Worm (Caenorhabditis elegans) whole organism, L2 larva: ENCODE data around the gene srg-1.

Experiments used
- C34F6.9 ChIP-seq: fragments of 150-350 bp; optimal IDR thresholded peaks from 2 replicates; lab custom pipeline; 2014; ENCODE audit warnings: missing biosample characterization, missing genetic modification characterization
- R02D3.7 ChIP-seq: fragments of 150-350 bp; optimal IDR thresholded peaks from 2 replicates; lab custom pipeline; 2014; ENCODE audit warnings: missing biosample characterization, missing genetic modification characterization
- blmp-1 ChIP-seq: sonication (generic microtip); optimal IDR thresholded peaks from 2 replicates; lab custom pipeline; 2017; ENCODE audit warnings: missing genetic modification characterization, mild to moderate bottlenecking, missing compliant biosample characterization, antibody characterized with exemption, moderate library complexity; ENCODE audit not compliant: insufficient read depth
- ceh-16 ChIP-seq: fragments of 150-350 bp; optimal IDR thresholded peaks from 2 replicates; lab custom pipeline; 2014; ENCODE audit warnings: missing biosample characterization, missing genetic modification characterization
- dmd-4 ChIP-seq: sonication (generic microtip); optimal IDR thresholded peaks from 2 replicates; lab custom pipeline; 2017; ENCODE audit warnings: missing biosample characterization, missing genetic modification characterization
- elt-1 ChIP-seq: fragments of 150-350 bp; optimal IDR thresholded peaks from 2 replicates; lab custom pipeline; 2014; ENCODE audit warnings: missing biosample characterization, missing genetic modification characterization
- elt-3 ChIP-seq: sonication (generic microtip); optimal IDR thresholded peaks from 2 replicates; lab custom pipeline; 2017; ENCODE audit warnings: missing biosample characterization, missing genetic modification characterization
- fos-1 ChIP-seq: fragments of 150-350 bp; optimal IDR thresholded peaks from 2 replicates; lab custom pipeline; 2014; ENCODE audit warnings: missing biosample characterization, missing genetic modification characterization
- gmeb-1 ChIP-seq: fragments of 150-350 bp; optimal IDR thresholded peaks from 2 replicates; lab custom pipeline; 2014; ENCODE audit warnings: missing biosample characterization, missing genetic modification characterization
- lin-11 ChIP-seq: fragments of 150-350 bp; sonication (generic microtip); optimal IDR thresholded peaks from 2 replicates; lab custom pipeline; 2014; ENCODE audit warnings: missing biosample characterization, missing genetic modification characterization, inconsistent platforms, mixed read lengths
- lsy-2 ChIP-seq, 2 experiments: fragments of 150-350 bp in 1 of 2; sonication (generic microtip) in 1 of 2; optimal IDR thresholded peaks; 2 replicates each; lab custom pipeline; 2014 to 2017; ENCODE audit warnings: missing biosample characterization in 2 of 2, missing genetic modification characterization in 2 of 2
- nhr-11 ChIP-seq: fragments of 150-350 bp; optimal IDR thresholded peaks from 2 replicates; lab custom pipeline; 2014; ENCODE audit warnings: missing biosample characterization, missing genetic modification characterization
- nhr-12 ChIP-seq: fragments of 150-350 bp; optimal IDR thresholded peaks from 2 replicates; lab custom pipeline; 2014; ENCODE audit warnings: missing biosample characterization, missing genetic modification characterization
- nhr-129 ChIP-seq: fragments of 150-350 bp; optimal IDR thresholded peaks from 2 replicates; lab custom pipeline; 2014; ENCODE audit warnings: missing biosample characterization, missing genetic modification characterization
- nhr-237 ChIP-seq: fragments of 150-350 bp; optimal IDR thresholded peaks from 2 replicates; lab custom pipeline; 2014; ENCODE audit warnings: missing biosample characterization, missing genetic modification characterization
- nhr-25 ChIP-seq: fragments of 150-350 bp; sonication (generic microtip); optimal IDR thresholded peaks from 3 replicates; lab custom pipeline; 2014; ENCODE audit warnings: missing biosample characterization, missing genetic modification characterization
- nhr-6 ChIP-seq: fragments of 150-350 bp; optimal IDR thresholded peaks from 2 replicates; lab custom pipeline; 2014; ENCODE audit warnings: missing biosample characterization, missing genetic modification characterization
- sma-3 ChIP-seq: sonication (generic microtip); optimal IDR thresholded peaks from 2 replicates; lab custom pipeline; 2016; ENCODE audit warnings: missing genetic modification reagents, missing genetic modification characterization, missing compliant biosample characterization
- sma-9 ChIP-seq, 2 experiments: fragments of 150-350 bp in 1 of 2; sonication (generic microtip) in 1 of 2; optimal IDR thresholded peaks; 2 replicates each; lab custom pipeline; 2014 to 2016; ENCODE audit warnings: missing genetic modification characterization in 2 of 2, mild to moderate bottlenecking in 1 of 2, missing biosample characterization in 1 of 2, missing compliant biosample characterization in 1 of 2, missing genetic modification reagents in 1 of 2, moderate library complexity in 1 of 2
- snpc-4 ChIP-seq: fragments of 150-350 bp; optimal IDR thresholded peaks from 2 replicates; lab custom pipeline; 2014; ENCODE audit warnings: missing biosample characterization, missing genetic modification characterization
- unc-39 ChIP-seq: fragments of 150-350 bp; optimal IDR thresholded peaks from 2 replicates; lab custom pipeline; 2014; ENCODE audit warnings: missing biosample characterization, missing genetic modification characterization
- unc-55 ChIP-seq: fragments of 150-350 bp; sonication (generic microtip); optimal IDR thresholded peaks from 3 replicates; lab custom pipeline; 2014; ENCODE audit warnings: missing biosample characterization, missing genetic modification reagents, missing genetic modification characterization
- unc-62 ChIP-seq: fragments of 150-350 bp; optimal IDR thresholded peaks from 2 replicates; lab custom pipeline; 2014; ENCODE audit warnings: missing biosample characterization, missing genetic modification reagents, missing genetic modification characterization
- zag-1 ChIP-seq: fragments of 150-350 bp; optimal IDR thresholded peaks from 2 replicates; lab custom pipeline; 2014; ENCODE audit warnings: missing biosample characterization, missing genetic modification characterization
- ztf-1 ChIP-seq: fragments of 200-800 bp; sonication (Bioruptor generic); conservative IDR thresholded peaks from 2 replicates; pipeline ENCODE4 v1.3.6; 2022; ENCODE audit warnings: missing genetic modification characterization, missing compliant biosample characterization
- ztf-11 ChIP-seq: sonication (generic microtip); optimal IDR thresholded peaks from 2 replicates; lab custom pipeline; 2017; ENCODE audit warnings: missing biosample characterization, missing genetic modification characterization

The srg-1 gene

ce11 chrIII:6297599-6297998, 39.4 kb upstream of the srg-1 start:
- TF ChIP-seq sma-9 (GFP tag; optimal IDR thresholded peaks at IDR 0.05; lab: Kevin White, UChicago), result no peak
- TF ChIP-seq sma-9 (tag; optimal IDR thresholded peaks at IDR 0.05; lab: Kevin White, UChicago), result no peak
- TF ChIP-seq unc-55 (GFP tag; lab: Kevin White, UChicago), result peak; percentile 77
- peak; percentile 27 for TF ChIP-seq zag-1 (tag; lab: Kevin White, UChicago)
- TF ChIP-seq, all 48 proteins: peak for 2

ce11 chrIII:6295972-6296700, 38.0 kb upstream of the srg-1 start, which contains the start of gene F47D12.7:
Gene F47D12.7 (minus strand): TSS chrIII:6296022.
- no peak for TF ChIP-seq dmd-4 (tag; lab: Kevin White, UChicago)
- no peak for TF ChIP-seq R02D3.7 (tag; lab: Kevin White, UChicago)
- TF ChIP-seq unc-62, result no peak
- TF ChIP-seq nhr-11 (tag; lab: Kevin White, UChicago), result no peak
- no peak for TF ChIP-seq blmp-1 (tag; lab: Kevin White, UChicago)
- TF ChIP-seq nhr-129 (tag; lab: Kevin White, UChicago), result no peak
- TF ChIP-seq ztf-11 (tag; lab: Kevin White, UChicago), result no peak
- TF ChIP-seq lsy-2 (tag; optimal IDR thresholded peaks at IDR 0.05; lab: Kevin White, UChicago), result no peak
- TF ChIP-seq unc-39 (tag; lab: Kevin White, UChicago), result no peak
- no peak for TF ChIP-seq nhr-12 (tag; lab: Kevin White, UChicago)
- TF ChIP-seq C34F6.9 (tag; lab: Kevin White, UChicago), result no peak
- TF ChIP-seq sma-3, result no peak
- no peak for TF ChIP-seq nhr-237 (tag; lab: Kevin White, UChicago)
- no peak for TF ChIP-seq snpc-4 (tag; lab: Kevin White, UChicago)
- no peak for TF ChIP-seq lin-11 (tag; lab: Kevin White, UChicago)
- TF ChIP-seq ceh-16 (tag; lab: Kevin White, UChicago), result no peak

- TF ChIP-seq gmeb-1 (tag; lab: Kevin White, UChicago), result no peak
- no peak for TF ChIP-seq nhr-237 (tag; lab: Kevin White, UChicago)
- no peak for TF ChIP-seq sma-3
- peak; percentile 95 for TF ChIP-seq fos-1 (tag; lab: Kevin White, UChicago)
- TF ChIP-seq, all 48 proteins: peak for 1
These were observed 32.5 kb upstream of the srg-1 start for ce11 chrIII:6290469-6291182.

DNA sequence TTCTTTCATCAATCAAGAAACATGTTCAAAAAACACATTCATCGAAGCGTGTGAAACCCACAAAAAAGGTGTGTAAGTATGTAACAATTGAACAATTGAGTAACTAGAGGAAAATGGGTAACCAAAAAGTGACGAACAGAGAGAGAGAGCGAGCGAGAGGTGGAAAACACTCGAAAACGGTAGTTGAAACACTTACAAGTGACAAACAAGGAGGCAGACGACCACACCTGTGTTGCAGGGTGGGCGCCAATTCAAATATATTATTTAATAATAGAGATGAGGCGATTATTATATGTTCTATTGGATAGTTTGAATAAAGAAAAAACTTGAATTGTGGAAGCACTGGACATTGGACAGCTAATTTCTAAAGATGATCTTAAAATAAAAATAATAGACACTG, 31.2 kb upstream of the srg-1 start:
- TF ChIP-seq nhr-129 (tag; lab: Kevin White, UChicago) (peak; percentile 2), zag-1 (tag; lab: Kevin White, UChicago) (no peak)
- TF ChIP-seq, all 48 proteins: peak for 1

DNA sequence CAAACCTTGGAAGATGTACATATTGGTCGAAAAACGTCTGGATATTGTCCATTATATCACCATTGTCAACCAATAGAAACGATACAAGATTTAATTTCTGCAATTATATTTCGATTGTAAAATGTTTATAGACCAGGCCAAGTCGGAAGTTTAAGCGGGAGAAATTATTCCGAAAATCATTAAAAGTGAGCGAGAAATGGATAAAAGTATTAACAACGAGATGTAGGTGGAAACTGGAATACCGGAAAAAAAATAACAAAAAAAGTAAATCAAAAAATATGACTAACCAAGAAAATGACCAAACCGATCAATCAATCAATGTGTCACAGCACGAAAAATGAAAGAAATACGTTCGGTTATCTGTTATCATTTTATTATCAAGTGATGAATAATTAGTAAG, 29.0 kb upstream of the srg-1 start, which contains the start of gene F47D12.6:
Gene F47D12.6 (minus strand): TSS at position 101 of the 400 bp plus-strand sequence.
- TF ChIP-seq sma-9 (GFP tag; optimal IDR thresholded peaks at IDR 0.05; lab: Kevin White, UChicago) (no peak), sma-9 (tag; optimal IDR thresholded peaks at IDR 0.05; lab: Kevin White, UChicago) (no peak), fos-1 (tag; lab: Kevin White, UChicago) (peak; percentile 41)

ce11 chrIII:6285890-6286289, 27.7 kb upstream of the srg-1 start, which contains the start of gene gadr-3:
Gene gadr-3 (minus strand): TSS chrIII:6285990.
- TF ChIP-seq blmp-1 (tag; lab: Kevin White, UChicago) (no peak), unc-39 (tag; lab: Kevin White, UChicago) (no peak), nhr-6 (no peak), elt-1 (no peak), nhr-25 (tag; lab: Kevin White, UChicago) (no peak), zag-1 (tag; lab: Kevin White, UChicago) (no peak), elt-3 (tag; lab: Kevin White, UChicago) (no peak), ztf-1 (no peak)
